Fruit fly (Drosophila melanogaster) whole organism, embryonic: ENCODE results near the gene Chchd3.

Experiments
- Ada2b ChIP-seq: fragments of 200-800 bp; sonication (Bioruptor generic); IDR thresholded peaks from 2 replicates; pipeline ENCODE4 v1.3.6; 2022; ENCODE audit warnings: missing biosample characterization, missing genetic modification characterization
- Aef1 ChIP-seq: fragments of 200-800 bp; sonication (Bioruptor generic); IDR thresholded peaks from 3 replicates; pipeline ENCODE4 v1.3.6; 2022; ENCODE audit warnings: missing biosample characterization, missing genetic modification characterization
- CG10209 ChIP-seq: fragments of 200-800 bp; sonication (Bioruptor generic); optimal IDR thresholded peaks from 3 replicates; lab custom pipeline; 2017; ENCODE audit warnings: missing biosample characterization, mild to moderate bottlenecking, missing genetic modification characterization, missing genetic modification reagents
- CG10267 ChIP-seq: fragments of 200-800 bp; sonication (Bioruptor generic); optimal IDR thresholded peaks from 2 replicates; lab custom pipeline; 2018; ENCODE audit warnings: missing biosample characterization, mild to moderate bottlenecking, missing genetic modification characterization, moderate library complexity
- CG10274 ChIP-seq: fragments of 200-800 bp; sonication (Bioruptor generic); optimal IDR thresholded peaks from 3 replicates; lab custom pipeline; 2017; ENCODE audit warnings: missing biosample characterization, mild to moderate bottlenecking, missing genetic modification characterization
- CG11085 ChIP-seq: fragments of 200-800 bp; sonication (Bioruptor generic); IDR thresholded peaks from 2 replicates; pipeline ENCODE4 v1.3.6; 2022; ENCODE audit warnings: missing biosample characterization, missing genetic modification characterization
- CG12391 ChIP-seq: fragments of 200-800 bp; sonication (Bioruptor generic); optimal IDR thresholded peaks from 3 replicates; lab custom pipeline; 2018; ENCODE audit warnings: missing biosample characterization, mild to moderate bottlenecking, missing genetic modification characterization, moderate library complexity
- CG14050 ChIP-seq: fragments of 200-800 bp; sonication (Bioruptor generic); IDR thresholded peaks from 3 replicates; pipeline ENCODE4 v1.3.6; 2022; ENCODE audit warnings: missing biosample characterization, missing genetic modification characterization
- CG1529 ChIP-seq: fragments of 200-800 bp; sonication (Bioruptor generic); optimal IDR thresholded peaks from 3 replicates; lab custom pipeline; 2018; ENCODE audit warnings: missing biosample characterization, missing genetic modification characterization
- CG15696 ChIP-seq: fragments of 200-800 bp; sonication (Bioruptor generic); optimal IDR thresholded peaks from 2 replicates; lab custom pipeline; 2019; ENCODE audit warnings: missing biosample characterization, mild to moderate bottlenecking, missing genetic modification characterization, moderate library complexity
- CG18011 ChIP-seq: fragments of 200-800 bp; sonication (Bioruptor generic); optimal IDR thresholded peaks from 2 replicates; lab custom pipeline; 2017; ENCODE audit warnings: missing biosample characterization, missing genetic modification characterization, mild to moderate bottlenecking, moderate library complexity, missing genotype
- CG2116 ChIP-seq: fragments of 200-800 bp; sonication (Bioruptor generic); optimal IDR thresholded peaks from 3 replicates; lab custom pipeline; 2018; ENCODE audit warnings: missing biosample characterization, mild to moderate bottlenecking, missing genetic modification characterization
- CG3995 ChIP-seq: fragments of 200-800 bp; sonication (Bioruptor generic); optimal IDR thresholded peaks from 3 replicates; lab custom pipeline; 2016; ENCODE audit warnings: missing biosample characterization, missing genetic modification characterization
- CG4820 ChIP-seq: fragments of 200-800 bp; sonication (Bioruptor generic); optimal IDR thresholded peaks from 3 replicates; lab custom pipeline; 2016; ENCODE audit warnings: missing biosample characterization, missing genetic modification characterization
- CG7786 ChIP-seq: fragments of 200-800 bp; sonication (Bioruptor generic); optimal IDR thresholded peaks from 2 replicates; lab custom pipeline; 2016; ENCODE audit warnings: missing biosample characterization, missing genetic modification characterization
- CG7839 ChIP-seq: fragments of 200-800 bp; sonication (Bioruptor generic); optimal IDR thresholded peaks from 3 replicates; lab custom pipeline; 2018; ENCODE audit warnings: missing biosample characterization, mild to moderate bottlenecking, missing genetic modification characterization, moderate library complexity
- CG9609 ChIP-seq: fragments of 200-800 bp; sonication (Bioruptor generic); optimal IDR thresholded peaks from 3 replicates; lab custom pipeline; 2016; ENCODE audit warnings: missing biosample characterization, missing genetic modification characterization
- CG9932 ChIP-seq: fragments of 200-800 bp; sonication (Bioruptor generic); IDR thresholded peaks from 2 replicates; pipeline ENCODE4 v1.3.6; 2022; ENCODE audit warnings: missing biosample characterization, missing genetic modification characterization
- Dp ChIP-seq: fragments of 200-800 bp; sonication (Bioruptor generic); optimal IDR thresholded peaks from 2 replicates; lab custom pipeline; 2018; ENCODE audit warnings: missing biosample characterization, mild to moderate bottlenecking, missing genetic modification characterization, moderate library complexity
- Drgx ChIP-seq: fragments of 200-800 bp; sonication (Bioruptor generic); IDR thresholded peaks from 2 replicates; pipeline ENCODE4 v1.3.6; 2022; ENCODE audit warnings: missing biosample characterization, missing genetic modification characterization
- HHEX ChIP-seq: fragments of 200-800 bp; sonication (Bioruptor generic); optimal IDR thresholded peaks from 3 replicates; lab custom pipeline; 2017; ENCODE audit warnings: missing biosample characterization, mild to moderate bottlenecking, missing genetic modification characterization, missing genetic modification reagents
- Kr ChIP-seq: fragments of 200-800 bp; sonication (Bioruptor generic); optimal IDR thresholded peaks from 2 replicates; lab custom pipeline; 2017; ENCODE audit warnings: missing biosample characterization, mild to moderate bottlenecking, missing genetic modification characterization
- Lim3 ChIP-seq: fragments of 200-800 bp; sonication (Bioruptor generic); IDR thresholded peaks from 2 replicates; pipeline ENCODE4 v1.3.6; 2022; ENCODE audit warnings: missing biosample characterization, missing genetic modification characterization
- Neu2 ChIP-seq: fragments of 200-800 bp; sonication (Bioruptor generic); optimal IDR thresholded peaks from 3 replicates; lab custom pipeline; 2016; ENCODE audit warnings: missing biosample characterization, missing genetic modification characterization, borderline replicate concordance
- Usf ChIP-seq: fragments of 200-800 bp; sonication (Bioruptor generic); optimal IDR thresholded peaks from 2 replicates; lab custom pipeline; 2017; ENCODE audit warnings: missing genotype, missing biosample characterization, missing genetic modification characterization
- ap ChIP-seq: fragments of 200-800 bp; sonication (Bioruptor generic); IDR thresholded peaks from 2 replicates; pipeline ENCODE4 v1.3.6; 2022; ENCODE audit warnings: missing biosample characterization, missing genetic modification characterization
- bbx ChIP-seq: fragments of 200-800 bp; sonication (Bioruptor generic); IDR thresholded peaks from 2 replicates; pipeline ENCODE4 v1.3.6; 2022; ENCODE audit warnings: missing biosample characterization, missing genetic modification characterization; ENCODE audit not compliant: partially characterized antibody
- cas ChIP-seq: fragments of 200-800 bp; sonication (Bioruptor generic); IDR thresholded peaks from 2 replicates; pipeline ENCODE4 v1.3.6; 2022; ENCODE audit warnings: missing biosample characterization, missing genetic modification characterization
- chif ChIP-seq, 2 experiments: fragments of 200-800 bp; sonication (Bioruptor generic); optimal IDR thresholded peaks; 3 replicates each; lab custom pipeline; 2016; ENCODE audit warnings: missing biosample characterization in 2 of 2, missing genetic modification characterization in 2 of 2
- chinmo ChIP-seq: fragments of 200-800 bp; sonication (Bioruptor generic); IDR thresholded peaks from 4 replicates; pipeline ENCODE4 v1.3.6; 2022; ENCODE audit warnings: missing biosample characterization, missing genetic modification characterization; ENCODE audit not compliant: partially characterized antibody
- dysf ChIP-seq: fragments of 200-800 bp; sonication (Bioruptor generic); IDR thresholded peaks from 3 replicates; pipeline ENCODE4 v1.3.6; 2022; ENCODE audit warnings: missing biosample characterization, missing genetic modification characterization
- eyg ChIP-seq: fragments of 200-800 bp; sonication (Bioruptor generic); optimal IDR thresholded peaks from 3 replicates; lab custom pipeline; 2016; ENCODE audit warnings: missing biosample characterization, missing genetic modification characterization
- fd64A ChIP-seq: fragments of 200-800 bp; sonication (Bioruptor generic); optimal IDR thresholded peaks from 3 replicates; lab custom pipeline; 2018; ENCODE audit warnings: missing biosample characterization, mild to moderate bottlenecking, missing genetic modification characterization
- fru ChIP-seq: fragments of >200 bp; optimal IDR thresholded peaks from 2 replicates; lab custom pipeline; 2017
- insv ChIP-seq, 2 experiments: fragments of 200-800 bp; sonication (Bioruptor generic); optimal IDR thresholded peaks; 3 replicates each; lab custom pipeline; 2016 to 2018; ENCODE audit warnings: missing biosample characterization in 2 of 2, missing genetic modification characterization in 2 of 2
- jumu ChIP-seq: fragments of 200-800 bp; sonication (Bioruptor generic); optimal IDR thresholded peaks from 3 replicates; lab custom pipeline; 2016; ENCODE audit warnings: missing biosample characterization, missing genetic modification characterization
- kni ChIP-seq: fragments of 200-800 bp; sonication (Bioruptor generic); optimal IDR thresholded peaks from 3 replicates; lab custom pipeline; 2017; ENCODE audit warnings: mild to moderate bottlenecking, missing biosample characterization, missing genetic modification reagents, missing genetic modification characterization
- luna ChIP-seq: fragments of 200-800 bp; sonication (Bioruptor generic); optimal IDR thresholded peaks from 2 replicates; lab custom pipeline; 2016; ENCODE audit warnings: missing biosample characterization, missing genetic modification characterization
- nau ChIP-seq: fragments of 200-800 bp; sonication (Bioruptor generic); optimal IDR thresholded peaks from 3 replicates; lab custom pipeline; 2017; ENCODE audit warnings: missing biosample characterization, mild to moderate bottlenecking, missing genetic modification characterization, missing genetic modification reagents
- pita ChIP-seq: fragments of 200-800 bp; sonication (Bioruptor generic); optimal IDR thresholded peaks from 2 replicates; lab custom pipeline; 2017; ENCODE audit warnings: missing biosample characterization, mild to moderate bottlenecking, missing genetic modification characterization
- rib ChIP-seq: fragments of 200-800 bp; sonication (Bioruptor generic); IDR thresholded peaks from 2 replicates; pipeline ENCODE4 v1.3.6; 2022; ENCODE audit warnings: missing biosample characterization, missing genetic modification characterization
- salm ChIP-seq: fragments of 200-800 bp; sonication (Bioruptor generic); optimal IDR thresholded peaks from 2 replicates; lab custom pipeline; 2018; ENCODE audit warnings: missing biosample characterization, mild to moderate bottlenecking, missing genetic modification characterization
- shn ChIP-seq: fragments of 200-800 bp; sonication (Bioruptor generic); optimal IDR thresholded peaks from 3 replicates; lab custom pipeline; 2016; ENCODE audit warnings: missing biosample characterization, missing genetic modification characterization
- slou ChIP-seq: fragments of 200-800 bp; sonication (Bioruptor generic); optimal IDR thresholded peaks from 3 replicates; lab custom pipeline; 2016; ENCODE audit warnings: missing biosample characterization, missing genetic modification characterization
- sr ChIP-seq: fragments of 200-800 bp; sonication (Bioruptor generic); IDR thresholded peaks from 3 replicates; pipeline ENCODE4 v1.3.6; 2022; ENCODE audit warnings: missing biosample characterization, missing genetic modification characterization
- stc ChIP-seq: fragments of 200-800 bp; sonication (Bioruptor generic); IDR thresholded peaks from 2 replicates; pipeline ENCODE4 v1.3.6; 2022; ENCODE audit warnings: missing biosample characterization, missing genetic modification characterization
- vfl ChIP-seq: fragments of 200-800 bp; sonication (Bioruptor generic); optimal IDR thresholded peaks from 2 replicates; lab custom pipeline; 2016; ENCODE audit warnings: missing biosample characterization, missing genetic modification characterization
- wor ChIP-seq: fragments of 200-800 bp; sonication (Bioruptor generic); IDR thresholded peaks from 2 replicates; pipeline ENCODE4 v1.3.6; 2022; ENCODE audit warnings: missing biosample characterization, missing genetic modification characterization
- zen ChIP-seq: fragments of 200-800 bp; sonication (Bioruptor generic); optimal IDR thresholded peaks from 3 replicates; lab custom pipeline; 2018; ENCODE audit warnings: missing biosample characterization, mild to moderate bottlenecking, missing genetic modification characterization, moderate library complexity

Gene Chchd3

DNA sequence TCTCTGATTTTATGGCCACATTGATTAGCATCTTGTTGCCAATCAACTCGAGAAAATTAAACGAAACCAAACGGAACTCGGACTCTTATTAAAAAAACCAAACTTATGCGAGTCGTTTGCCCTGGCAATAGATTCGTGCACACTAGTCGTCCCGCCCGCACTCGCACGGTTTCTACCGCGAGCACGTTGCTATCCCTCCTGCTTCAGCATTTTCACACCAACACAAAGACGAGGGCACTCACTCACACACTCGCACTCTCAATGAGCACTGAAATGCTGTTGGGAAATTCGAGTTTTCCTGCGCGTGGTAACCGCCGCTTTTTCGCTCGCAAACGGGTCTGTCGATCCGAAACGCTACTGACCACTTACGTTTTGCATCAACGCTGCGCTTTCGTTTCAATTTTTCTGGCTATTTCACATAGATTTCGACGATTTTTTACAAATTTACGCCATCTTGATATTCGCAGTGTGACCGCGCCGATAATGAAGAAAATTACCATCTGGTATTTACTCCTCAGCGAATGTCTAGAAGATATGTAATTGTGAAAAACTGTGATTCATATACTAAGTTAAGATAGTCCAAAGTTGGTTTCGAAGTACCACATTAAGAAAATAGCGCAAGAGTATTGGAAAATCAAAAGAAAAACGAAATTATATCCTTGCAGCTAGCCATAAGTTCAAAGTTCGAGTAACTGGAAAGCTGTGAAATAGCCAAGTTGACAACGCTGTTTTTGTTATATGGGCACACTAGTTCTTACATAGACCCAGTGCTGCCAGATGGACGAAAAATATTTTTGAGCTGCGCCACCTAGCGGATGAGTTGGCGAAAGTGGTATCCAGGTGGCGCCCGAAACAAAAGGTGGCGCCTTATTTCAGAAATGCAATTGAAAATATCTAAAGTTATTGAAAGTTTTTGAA is 7.3 kb upstream of the Chchd3 start, which contains the start of gene dco (continued):
- TF ChIP-seq salm (tag; lab: Kevin White, UChicago) (no peak), slou (GFP tag; lab: Kevin White, UChicago) (peak; percentile 50), Dp (GFP tag; lab: Kevin White, UChicago) (peak; percentile 47), CG7839 (tag; lab: Kevin White, UChicago) (peak; percentile 80), cas (GFP tag; lab: Robert Waterston, UW) (no peak), zen (tag; lab: Kevin White, UChicago) (peak; percentile 79), CG14050 (GFP tag; lab: Robert Waterston, UW) (peak; percentile 52; the same call in 2 of the 3 replicates), Ada2b (GFP tag; lab: Robert Waterston, UW) (peak; percentile 75), chif (GFP tag; optimal IDR thresholded peaks at IDR 0.05; lab: Kevin White, UChicago) (peak; percentile 76 to 86), pita (GFP tag; lab: Kevin White, UChicago) (peak; percentile 22), Neu2 (GFP tag; lab: Kevin White, UChicago) (peak; percentile 25), vfl (GFP tag; lab: Kevin White, UChicago) (peak; percentile 5), CG18011 (GFP tag; lab: Kevin White, UChicago) (no peak), CG10267 (peak; percentile 60), HHEX (peak; percentile 67), kni (GFP tag; lab: Kevin White, UChicago) (no peak), CG1529 (GFP tag; lab: Kevin White, UChicago) (no peak), CG3995 (peak; percentile 97), ap (GFP tag; lab: Robert Waterston, UW) (peak; percentile 31; the same call in 1 of the 2 replicates), stc (peak; percentile 28; the same call in 1 of the 2 replicates), fd64A (no peak), shn (GFP tag; lab: Kevin White, UChicago) (peak; percentile 69), dysf (GFP tag; lab: Robert Waterston, UW) (peak; percentile 87), chinmo (GFP tag; lab: Robert Waterston, UW) (peak; percentile 80; the same call in 1 of the 4 replicates), CG9932 (GFP tag; lab: Robert Waterston, UW) (peak; percentile 93), CG4820 (peak; percentile 72), CG15696 (tag; lab: Kevin White, UChicago) (peak; percentile 90), CG10274 (GFP tag; lab: Kevin White, UChicago) (peak; percentile 33), insv (GFP tag; optimal IDR thresholded peaks at IDR 0.05; lab: Kevin White, UChicago) (peak in 1 of 2 experiments; percentile 53), Usf (GFP tag; lab: Kevin White, UChicago) (peak; percentile 67), sr (GFP tag; lab: Robert Waterston, UW) (peak; percentile 13; the same call in 1 of the 3 replicates), CG10209 (GFP tag; lab: Kevin White, UChicago) (peak; percentile 40), CG9609 (GFP tag; lab: Kevin White, UChicago) (peak; percentile 75), CG12391 (tag; lab: Kevin White, UChicago) (no peak), CG2116 (peak; percentile 36), rib (GFP tag; lab: Robert Waterston, UW) (peak; percentile 30; the same call in 1 of the 2 replicates), fru (lab: Kevin White, UChicago) (no peak), CG7786 (GFP tag; lab: Kevin White, UChicago) (peak; percentile 50), Drgx (GFP tag; lab: Robert Waterston, UW) (no peak), eyg (GFP tag; lab: Kevin White, UChicago) (no peak), jumu (GFP tag; lab: Kevin White, UChicago) (peak; percentile 81), nau (GFP tag; lab: Kevin White, UChicago) (no peak), wor (GFP tag; lab: Robert Waterston, UW) (peak; percentile 50; the same call in 1 of the 2 replicates), CG11085 (GFP tag; lab: Robert Waterston, UW) (peak; percentile 82), Aef1 (peak; percentile 84), Lim3 (no peak), bbx (0 out of 2 replicates have a peak, but pooled peaks have one; percentile 6), luna (GFP tag; lab: Kevin White, UChicago) (peak; percentile 26), Kr (GFP tag; lab: Kevin White, UChicago) (no peak)
